Worm (Caenorhabditis elegans): Measurements from ENCODE around the gene clec-163.

The clec-163 gene

DNA sequence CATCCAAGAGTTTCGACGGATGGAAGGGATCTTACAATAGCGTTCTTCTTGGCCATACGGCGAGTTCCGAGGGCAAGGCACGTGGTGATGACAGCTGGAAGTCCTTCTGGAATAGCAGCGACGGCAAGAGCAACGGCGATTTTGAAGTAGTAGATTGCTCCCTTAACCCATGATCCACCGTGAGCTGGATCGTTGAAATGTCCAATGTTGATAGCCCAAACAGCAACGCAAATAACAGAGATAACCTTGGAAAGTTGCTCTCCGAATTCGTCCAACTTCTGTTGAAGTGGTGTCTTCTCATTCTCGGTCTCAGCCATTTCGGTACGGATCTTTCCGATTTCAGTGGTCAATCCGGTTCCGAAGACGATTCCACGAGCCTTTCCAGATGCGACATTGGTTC lies 21.1 kb downstream of the clec-163 start:
- no peak for TF ChIP-seq elt-2 (tag; optimal IDR thresholded peaks at IDR 0.05)
- no peak for TF ChIP-seq ztf-11 (tag; optimal IDR thresholded peaks at IDR 0.05)
- TF ChIP-seq lin-15B (tag; optimal IDR thresholded peaks at IDR 0.05), result no peak
- TF ChIP-seq nhr-11 (tag; optimal IDR thresholded peaks at IDR 0.05), result no peak
- no peak for TF ChIP-seq nhr-77 (tag; optimal IDR thresholded peaks at IDR 0.05)

ce11 chrIII:10816045-10816444 lies 21.9 kb downstream of the clec-163 start:
- TF ChIP-seq nfya-1 (tag; optimal IDR thresholded peaks at IDR 0.05; ENCODE audit: insufficient read depth) (peak; percentile 33), nhr-11 (tag; optimal IDR thresholded peaks at IDR 0.05) (peak; percentile 55), pha-4 (tag; optimal IDR thresholded peaks at IDR 0.05) (no peak)

DNA sequence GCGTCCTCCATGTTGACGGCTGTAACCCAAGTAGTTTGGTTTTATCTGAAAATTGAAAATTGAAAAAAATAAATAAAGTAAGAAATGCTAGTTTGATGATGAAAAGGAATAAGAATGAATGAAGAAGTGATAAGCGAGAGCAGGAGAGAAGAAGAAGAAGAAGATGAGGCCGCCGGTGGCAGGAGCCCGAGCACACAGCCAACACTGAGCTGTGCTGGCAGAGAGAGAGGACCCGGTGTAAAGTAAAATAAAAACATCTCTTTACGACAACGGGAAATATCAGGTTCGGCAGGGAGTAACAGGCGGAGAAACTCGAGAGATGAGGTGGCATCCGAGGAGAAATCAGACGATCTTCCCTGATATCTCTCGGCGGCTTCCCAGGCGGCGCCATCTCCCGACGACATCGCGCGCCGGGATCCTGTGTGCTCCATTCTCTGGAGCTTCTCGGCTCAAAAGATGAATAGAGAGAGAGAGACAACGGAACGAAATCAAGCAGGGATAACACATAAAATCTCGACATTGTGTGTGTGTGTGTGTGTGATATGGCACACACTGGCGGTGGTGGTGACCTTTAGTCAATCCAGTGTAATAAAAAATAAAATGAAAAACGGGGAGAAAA lies 22.8 kb downstream of the clec-163 start, which contains the start of gene sca-1:
Gene sca-1 (minus strand): TSS at position 51 of the 619 bp plus-strand sequence.
- peak; percentile 2 for TF ChIP-seq egl-5 (tag; optimal IDR thresholded peaks at IDR 0.05)
- no peak for TF ChIP-seq nhr-11 (tag; optimal IDR thresholded peaks at IDR 0.05)
- peak; percentile 7 for TF ChIP-seq nfya-1 (tag; optimal IDR thresholded peaks at IDR 0.05; ENCODE audit: insufficient read depth)

DNA sequence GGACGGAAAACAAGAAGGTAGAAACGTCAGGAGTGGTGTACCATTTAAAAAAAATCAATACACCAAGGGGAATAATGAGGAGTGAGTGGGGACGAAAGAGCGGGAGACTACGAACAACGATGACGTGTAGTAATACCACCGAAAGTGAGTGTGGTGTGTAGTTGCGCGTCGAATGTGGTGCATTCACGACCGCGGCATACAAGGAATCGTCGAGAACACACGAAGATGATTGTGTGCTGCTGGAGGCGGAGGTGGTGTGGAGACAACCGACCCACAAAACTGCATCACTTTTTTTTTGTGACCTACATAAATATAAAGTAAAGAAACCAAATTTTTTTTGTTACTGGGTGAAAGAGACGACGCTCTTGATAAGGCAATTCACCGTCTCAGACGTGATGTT lies 24.2 kb downstream of the clec-163 start:
- TF ChIP-seq ztf-11 (tag; optimal IDR thresholded peaks at IDR 0.05), result no peak
- TF ChIP-seq elt-2 (tag; optimal IDR thresholded peaks at IDR 0.05), result peak; percentile 58
- TF ChIP-seq fkh-10 (GFP tag; optimal IDR thresholded peaks at IDR 0.05), result no peak
- TF ChIP-seq nhr-77 (tag; optimal IDR thresholded peaks at IDR 0.05), result no peak
- no peak for TF ChIP-seq fos-1 (tag; optimal IDR thresholded peaks at IDR 0.05)
- TF ChIP-seq egl-5 (tag; optimal IDR thresholded peaks at IDR 0.05), result no peak
- no peak for TF ChIP-seq nhr-76 (tag; optimal IDR thresholded peaks at IDR 0.05)
- TF ChIP-seq aly-2 (tag; optimal IDR thresholded peaks at IDR 0.05), result no peak
- no peak for TF ChIP-seq elt-3 (tag; optimal IDR thresholded peaks at IDR 0.05)
- peak; percentile 70 for TF ChIP-seq lin-39 (tag; optimal IDR thresholded peaks at IDR 0.05)
- peak; percentile 58 for TF ChIP-seq hmg-11 (tag; optimal IDR thresholded peaks at IDR 0.05)
- peak; percentile 55 for TF ChIP-seq pha-4 (tag; optimal IDR thresholded peaks at IDR 0.05)
- no peak for TF ChIP-seq nhr-28 (tag; optimal IDR thresholded peaks at IDR 0.05)
- peak; percentile 66 for TF ChIP-seq lsy-12 (tag; optimal IDR thresholded peaks at IDR 0.05)
- TF ChIP-seq mdl-1 (tag; optimal IDR thresholded peaks at IDR 0.05), result no peak
- TF ChIP-seq unc-62 (GFP tag; optimal IDR thresholded peaks at IDR 0.05), result no peak
- TF ChIP-seq nhr-12 (tag; optimal IDR thresholded peaks at IDR 0.05), result no peak
- peak; percentile 77 for TF ChIP-seq nhr-25 (tag; optimal IDR thresholded peaks at IDR 0.05)
- TF ChIP-seq egl-27 (tag; optimal IDR thresholded peaks at IDR 0.05), result no peak
- TF ChIP-seq daf-12 (tag; optimal IDR thresholded peaks at IDR 0.05), result no peak
- no peak for TF ChIP-seq elt-1 (tag; optimal IDR thresholded peaks at IDR 0.05)
- TF ChIP-seq nhr-11 (tag; optimal IDR thresholded peaks at IDR 0.05), result no peak
- peak; percentile 75 for TF ChIP-seq nfya-1 (tag; optimal IDR thresholded peaks at IDR 0.05; ENCODE audit: insufficient read depth)
- peak; percentile 82 for TF ChIP-seq nhr-23 (tag; optimal IDR thresholded peaks at IDR 0.05)
- peak; percentile 57 for TF ChIP-seq snpc-4 (tag; optimal IDR thresholded peaks at IDR 0.05)
- no peak for TF ChIP-seq ceh-9 (tag; optimal IDR thresholded peaks at IDR 0.05)
- TF ChIP-seq eor-1 (tag; optimal IDR thresholded peaks at IDR 0.05), result no peak
- no peak for TF ChIP-seq R02D3.7 (tag; optimal IDR thresholded peaks at IDR 0.05)
- peak; percentile 60 for TF ChIP-seq lin-15B (tag; optimal IDR thresholded peaks at IDR 0.05)
- no peak for TF ChIP-seq sea-2 (GFP tag; optimal IDR thresholded peaks at IDR 0.05)
- peak; percentile 39 for TF ChIP-seq jun-1 (tag; optimal IDR thresholded peaks at IDR 0.05)
- TF ChIP-seq ama-1 (optimal IDR thresholded peaks at IDR 0.05), result peak; percentile 50
- TF ChIP-seq zag-1 (tag; optimal IDR thresholded peaks at IDR 0.05), result no peak
- no peak for TF ChIP-seq ztf-4 (tag; optimal IDR thresholded peaks at IDR 0.05)
- TF ChIP-seq nhr-43 (tag; optimal IDR thresholded peaks at IDR 0.05; ENCODE audit: poor library complexity, severe bottlenecking), result no peak
- no peak for TF ChIP-seq nhr-67 (tag; optimal IDR thresholded peaks at IDR 0.05)
- peak; percentile 65 for TF ChIP-seq pqm-1 (tag; optimal IDR thresholded peaks at IDR 0.05)
- no peak for TF ChIP-seq fkh-2 (tag; optimal IDR thresholded peaks at IDR 0.05)
- TF ChIP-seq ceh-28 (tag; optimal IDR thresholded peaks at IDR 0.05), result peak; percentile 33
- no peak for TF ChIP-seq tbx-2 (tag; optimal IDR thresholded peaks at IDR 0.05)
- TF ChIP-seq ceh-82 (tag; optimal IDR thresholded peaks at IDR 0.05), result no peak
- TF ChIP-seq skn-1 (tag; optimal IDR thresholded peaks at IDR 0.05), result peak; percentile 57
- no peak for TF ChIP-seq ceh-16 (tag; optimal IDR thresholded peaks at IDR 0.05)
- TF ChIP-seq unc-39 (tag; optimal IDR thresholded peaks at IDR 0.05), result no peak
- no peak for TF ChIP-seq ZK546.5 (tag; optimal IDR thresholded peaks at IDR 0.05)
- TF ChIP-seq nhr-237 (tag; optimal IDR thresholded peaks at IDR 0.05), result no peak

Data from whole organism, L3 larva.